Worm (Caenorhabditis elegans) whole organism, late embryonic: ENCODE data around the gene dmsr-11.
A peak's percentile ranks its signal among the peaks of the same experiment; 100 is the strongest.

Experiments
- C38D4.7 ChIP-seq: fragments of 200-800 bp; sonication (Bioruptor generic); optimal IDR thresholded peaks from 2 replicates; lab custom pipeline; 2018; ENCODE audit warnings: mild to moderate bottlenecking, missing genetic modification characterization, moderate library complexity, missing compliant biosample characterization
- F13H6.1 ChIP-seq: sonication (generic microtip); optimal IDR thresholded peaks from 2 replicates; lab custom pipeline; 2016; ENCODE audit warnings: missing genetic modification characterization, missing compliant biosample characterization
- K02D7.2 ChIP-seq: sonication (generic microtip); optimal IDR thresholded peaks from 2 replicates; lab custom pipeline; 2017; ENCODE audit warnings: mild to moderate bottlenecking, missing genetic modification characterization, missing compliant biosample characterization
- T23F11.4 ChIP-seq: fragments of 200-800 bp; sonication (Bioruptor generic); optimal IDR thresholded peaks from 2 replicates; lab custom pipeline; 2018; ENCODE audit warnings: mild to moderate bottlenecking, missing genetic modification characterization, missing compliant biosample characterization
- Y22D7AL.16 ChIP-seq: sonication (generic microtip); optimal IDR thresholded peaks from 2 replicates; lab custom pipeline; 2016; ENCODE audit warnings: missing genetic modification characterization, missing compliant biosample characterization
- ahr-1 ChIP-seq: sonication (generic microtip); optimal IDR thresholded peaks from 2 replicates; lab custom pipeline; 2016; ENCODE audit warnings: missing genetic modification characterization, missing compliant biosample characterization
- ceh-18 ChIP-seq: sonication (generic microtip); optimal IDR thresholded peaks from 2 replicates; lab custom pipeline; 2016; ENCODE audit warnings: missing genetic modification characterization, missing compliant biosample characterization
- ceh-2 ChIP-seq: sonication (generic microtip); optimal IDR thresholded peaks from 2 replicates; lab custom pipeline; 2016; ENCODE audit warnings: missing genotype, missing genetic modification characterization, missing compliant biosample characterization
- ceh-22 ChIP-seq: sonication (generic microtip); optimal IDR thresholded peaks from 2 replicates; lab custom pipeline; 2017; ENCODE audit warnings: missing biosample characterization, missing genetic modification characterization
- ceh-31 ChIP-seq: sonication (generic microtip); optimal IDR thresholded peaks from 2 replicates; lab custom pipeline; 2016; ENCODE audit warnings: missing genetic modification characterization, missing compliant biosample characterization
- ceh-34 ChIP-seq: sonication (generic microtip); optimal IDR thresholded peaks from 2 replicates; lab custom pipeline; 2016; ENCODE audit warnings: mild to moderate bottlenecking, missing genetic modification characterization, missing compliant biosample characterization
- ceh-48 ChIP-seq: sonication (generic microtip); optimal IDR thresholded peaks from 2 replicates; lab custom pipeline; 2016; ENCODE audit warnings: missing genetic modification characterization, inconsistent platforms, missing compliant biosample characterization
- ceh-6 ChIP-seq: fragments of 200-800 bp; sonication (Bioruptor generic); optimal IDR thresholded peaks from 2 replicates; lab custom pipeline; 2018; ENCODE audit warnings: mild to moderate bottlenecking, missing genetic modification characterization, missing compliant biosample characterization
- che-1 ChIP-seq: sonication (generic microtip); optimal IDR thresholded peaks from 2 replicates; lab custom pipeline; 2016; ENCODE audit warnings: mild to moderate bottlenecking, missing genetic modification characterization, missing compliant biosample characterization
- dmd-4 ChIP-seq: sonication (generic microtip); optimal IDR thresholded peaks from 2 replicates; lab custom pipeline; 2016; ENCODE audit warnings: borderline replicate concordance, missing genetic modification characterization, missing compliant biosample characterization
- elt-2 ChIP-seq: sonication (generic microtip); optimal IDR thresholded peaks from 2 replicates; lab custom pipeline; 2016; ENCODE audit warnings: missing genetic modification reagents, missing genetic modification characterization, missing compliant biosample characterization
- ets-4 ChIP-seq: sonication (generic microtip); optimal IDR thresholded peaks from 2 replicates; lab custom pipeline; 2016; ENCODE audit warnings: missing genetic modification characterization, missing compliant biosample characterization
- hlh-13 ChIP-seq: fragments of 200-800 bp; sonication (Bioruptor generic); optimal IDR thresholded peaks from 2 replicates; lab custom pipeline; 2018; ENCODE audit warnings: mild to moderate bottlenecking, missing genetic modification characterization, missing compliant biosample characterization
- hlh-15 ChIP-seq: sonication (generic microtip); optimal IDR thresholded peaks from 2 replicates; lab custom pipeline; 2016; ENCODE audit warnings: missing genetic modification characterization, missing compliant biosample characterization
- hlh-6 ChIP-seq: sonication (generic microtip); optimal IDR thresholded peaks from 2 replicates; lab custom pipeline; 2016; ENCODE audit warnings: missing genotype, missing genetic modification characterization, missing compliant biosample characterization
- hlh-8 ChIP-seq: sonication (generic microtip); optimal IDR thresholded peaks from 2 replicates; lab custom pipeline; 2016; ENCODE audit warnings: missing genotype, missing genetic modification characterization, missing compliant biosample characterization
- lim-6 ChIP-seq: sonication (generic microtip); optimal IDR thresholded peaks from 2 replicates; lab custom pipeline; 2016; ENCODE audit warnings: missing genetic modification characterization, missing compliant biosample characterization
- nhr-11 ChIP-seq: fragments of 150-350 bp; optimal IDR thresholded peaks from 2 replicates; lab custom pipeline; 2014; ENCODE audit warnings: missing biosample characterization, missing genetic modification characterization
- npax-4 ChIP-seq: sonication (generic microtip); optimal IDR thresholded peaks from 2 replicates; lab custom pipeline; 2016; ENCODE audit warnings: missing genetic modification characterization, missing compliant biosample characterization
- pha-4 ChIP-seq: fragments of 150-350 bp; optimal IDR thresholded peaks from 2 replicates; lab custom pipeline; 2018; ENCODE audit warnings: missing biosample characterization, missing genetic modification reagents, missing genetic modification characterization
- pros-1 ChIP-seq: fragments of 150-350 bp; optimal IDR thresholded peaks from 2 replicates; lab custom pipeline; 2014; ENCODE audit warnings: missing biosample characterization, missing genetic modification reagents, missing genetic modification characterization
- ref-2 ChIP-seq: sonication (generic microtip); optimal IDR thresholded peaks from 2 replicates; lab custom pipeline; 2016; ENCODE audit warnings: missing genetic modification characterization, missing compliant biosample characterization
- rnt-1 ChIP-seq: sonication (generic microtip); optimal IDR thresholded peaks from 2 replicates; lab custom pipeline; 2016; ENCODE audit warnings: missing genetic modification characterization, missing compliant biosample characterization
- sox-2 ChIP-seq: fragments of 200-800 bp; sonication (Bioruptor generic); IDR thresholded peaks from 2 replicates; pipeline ENCODE4 v1.3.6; 2022; ENCODE audit warnings: missing genetic modification reagents, missing genetic modification characterization, missing compliant biosample characterization
- tbx-2 ChIP-seq: sonication (generic microtip); optimal IDR thresholded peaks from 2 replicates; lab custom pipeline; 2016; ENCODE audit warnings: missing genetic modification characterization, missing compliant biosample characterization
- tbx-7 ChIP-seq: sonication (generic microtip); optimal IDR thresholded peaks from 2 replicates; lab custom pipeline; 2016; ENCODE audit warnings: missing genotype, missing genetic modification characterization, missing compliant biosample characterization
- ttx-3 ChIP-seq: sonication (generic microtip); optimal IDR thresholded peaks from 2 replicates; lab custom pipeline; 2016; ENCODE audit warnings: missing genetic modification reagents, missing genetic modification characterization, missing compliant biosample characterization
- unc-3 ChIP-seq, 2 experiments: fragments of 200-800 bp in 1 of 2; sonication (Bioruptor generic) in 1 of 2; sonication (generic microtip) in 1 of 2; conservative IDR thresholded peaks in 1 of 2; optimal IDR thresholded peaks in 1 of 2; 2 replicates each; pipeline versions ENCODE4 v1.3.6 to Lab custom; 2016 to 2022; ENCODE audit warnings: missing compliant biosample characterization in 2 of 2, missing genetic modification characterization in 2 of 2, missing genetic modification reagents in 1 of 2
- unc-42 ChIP-seq: sonication (generic microtip); optimal IDR thresholded peaks from 2 replicates; lab custom pipeline; 2016; ENCODE audit warnings: missing genotype, missing genetic modification characterization, missing compliant biosample characterization
- unc-55 ChIP-seq: sonication (generic microtip); optimal IDR thresholded peaks from 2 replicates; lab custom pipeline; 2017; ENCODE audit warnings: missing biosample characterization, missing genetic modification reagents, missing genetic modification characterization
- unc-86 ChIP-seq: sonication (generic microtip); optimal IDR thresholded peaks from 2 replicates; lab custom pipeline; 2016; ENCODE audit warnings: missing genetic modification characterization, missing compliant biosample characterization
- zip-5 ChIP-seq: sonication (generic microtip); optimal IDR thresholded peaks from 2 replicates; lab custom pipeline; 2016; ENCODE audit warnings: missing genetic modification characterization, missing compliant biosample characterization
- ztf-16 ChIP-seq: sonication (generic microtip); optimal IDR thresholded peaks from 2 replicates; lab custom pipeline; 2017; ENCODE audit warnings: missing genetic modification characterization, missing compliant biosample characterization

The dmsr-11 gene

ce11 chrV:6773735-6774134 lies 30.2 kb downstream of the dmsr-11 start, which contains the start of gene ZC404.16:
Gene ZC404.16, minus strand, starts transcription at chrV:6773835.
- TF ChIP-seq tbx-2 (tag; lab: Kevin White, UChicago) (no peak), ceh-34 (no peak), npax-4 (tag; lab: Kevin White, UChicago) (no peak), lim-6 (tag; lab: Kevin White, UChicago) (no peak), ztf-16 (tag; lab: Kevin White, UChicago) (no peak), nhr-11 (no peak), zip-5 (tag; lab: Kevin White, UChicago) (no peak), ceh-2 (tag; lab: Kevin White, UChicago) (no peak), hlh-15 (no peak), pha-4 (no peak), ceh-6 (GFP tag; lab: Kevin White, UChicago) (no peak), elt-2 (tag; lab: Kevin White, UChicago) (no peak), ceh-31 (tag; lab: Kevin White, UChicago) (no peak), ceh-18 (tag; lab: Kevin White, UChicago) (no peak), tbx-7 (tag; lab: Kevin White, UChicago) (no peak)

DNA sequence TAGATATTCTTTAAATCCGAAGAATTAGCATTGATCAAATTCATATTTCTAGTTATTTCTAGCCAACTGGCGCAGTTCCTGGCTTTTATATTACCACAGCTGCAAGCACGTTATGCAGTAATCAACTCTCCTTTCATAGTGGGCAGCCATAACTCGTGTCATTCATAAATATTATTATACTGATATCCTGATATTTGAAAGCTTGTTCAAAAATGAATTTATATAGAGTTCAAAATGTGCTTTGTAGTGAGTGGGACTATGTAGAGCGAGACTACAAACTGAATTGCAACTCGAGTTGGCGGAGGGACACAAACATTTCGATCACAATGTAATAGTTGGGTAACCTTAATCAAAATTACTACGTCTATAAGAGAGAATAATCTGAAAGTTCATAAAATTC lies 32.2 kb downstream of the dmsr-11 start, which contains the start of gene srh-30:
Gene srh-30 (minus strand): TSS at position 101 of the 400 bp plus-strand sequence.
- TF ChIP-seq ahr-1 (tag; lab: Kevin White, UChicago) (no peak), unc-3 (GFP tag; conservative IDR thresholded peaks at IDR 0.05; lab: Robert Waterston, UW) (no peak), unc-3 (tag; optimal IDR thresholded peaks at IDR 0.05; lab: Kevin White, UChicago) (no peak), ceh-18 (tag; lab: Kevin White, UChicago) (no peak), C38D4.7 (no peak), unc-55 (GFP tag; lab: Kevin White, UChicago) (no peak), T23F11.4 (no peak), tbx-2 (tag; lab: Kevin White, UChicago) (no peak), hlh-8 (tag; lab: Kevin White, UChicago) (no peak), ttx-3 (tag; lab: Kevin White, UChicago) (no peak), hlh-6 (tag; lab: Kevin White, UChicago) (no peak), rnt-1 (tag; lab: Kevin White, UChicago) (no peak), pros-1 (tag; lab: Kevin White, UChicago) (no peak), Y22D7AL.16 (tag; lab: Kevin White, UChicago) (no peak), unc-86 (tag; lab: Kevin White, UChicago) (no peak), ceh-34 (no peak), ceh-22 (tag; lab: Kevin White, UChicago) (no peak), dmd-4 (no peak), K02D7.2 (tag; lab: Kevin White, UChicago) (no peak), hlh-13 (GFP tag; lab: Kevin White, UChicago) (no peak)

DNA sequence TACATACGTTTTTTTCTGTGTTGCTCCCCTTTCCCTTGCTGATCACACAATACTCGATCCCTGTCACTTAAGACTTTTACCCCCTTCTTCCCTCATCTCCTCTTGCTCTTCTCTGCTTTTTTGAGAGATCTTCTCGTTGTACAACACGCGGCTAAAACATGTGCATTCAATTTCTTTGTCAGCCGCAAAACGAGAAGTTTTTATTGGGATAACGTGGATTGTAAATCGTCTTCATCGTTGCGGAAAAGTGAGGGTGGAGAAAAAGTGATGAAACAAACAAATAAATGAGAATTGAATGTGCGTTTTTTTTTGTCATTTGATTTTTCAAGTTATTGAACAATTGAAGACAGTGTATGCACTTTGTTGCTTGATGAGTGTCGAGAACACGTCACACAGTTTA lies 34.5 kb downstream of the dmsr-11 start:
- TF ChIP-seq ceh-48 (tag; lab: Kevin White, UChicago) (no peak), nhr-11 (no peak), ttx-3 (tag; lab: Kevin White, UChicago) (no peak), T23F11.4 (no peak), che-1 (no peak), sox-2 (GFP tag; lab: Robert Waterston, UW) (no peak), ref-2 (tag; lab: Kevin White, UChicago) (no peak), pros-1 (tag; lab: Kevin White, UChicago) (no peak)

DNA sequence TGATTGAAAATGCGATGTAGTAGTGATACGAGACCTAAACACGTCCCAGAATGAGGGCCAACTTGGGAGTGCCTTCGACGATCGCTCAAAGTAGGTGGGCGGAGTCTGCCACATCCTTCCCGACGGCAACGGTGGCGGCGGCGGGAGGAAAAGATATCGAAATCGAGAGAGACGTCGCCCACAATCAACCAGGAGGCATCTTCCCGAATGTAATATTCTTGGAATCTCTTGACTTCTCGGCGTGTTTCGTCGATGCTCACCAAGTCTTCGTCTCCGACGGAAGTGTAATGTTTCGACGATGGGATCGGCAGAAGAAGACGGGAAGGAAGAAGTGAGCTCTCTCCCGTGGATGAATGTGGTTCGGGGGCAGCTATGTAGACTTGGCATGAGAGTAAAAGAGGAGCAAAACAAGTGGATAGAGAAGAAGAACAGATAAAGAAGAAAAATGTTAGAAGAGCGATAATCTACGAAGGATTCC lies 35.4 kb downstream of the dmsr-11 start, which contains the start of the genes T25F10.1 and clik-1:
Gene T25F10.1 (plus strand): TSS at position 51 of the 478 bp plus-strand sequence.
Gene clik-1 (minus strand): TSS at position 281 of the 478 bp plus-strand sequence.
- TF ChIP-seq ceh-18 (tag; lab: Kevin White, UChicago) (peak; percentile 89), pha-4 (no peak), unc-55 (GFP tag; lab: Kevin White, UChicago) (peak; percentile 7), rnt-1 (tag; lab: Kevin White, UChicago) (peak; percentile 65), ahr-1 (tag; lab: Kevin White, UChicago) (no peak), ceh-34 (peak; percentile 41), unc-42 (tag; lab: Kevin White, UChicago) (no peak), ets-4 (tag; lab: Kevin White, UChicago) (no peak), F13H6.1 (tag; lab: Kevin White, UChicago) (peak; percentile 19)
